Worm (Caenorhabditis elegans) whole organism, L4 larva: ENCODE results near the gene C07A9.5.

Experiments
- F10B5.3 ChIP-seq: sonication (generic microtip); optimal IDR thresholded peaks from 2 replicates; lab custom pipeline; 2016; ENCODE audit warnings: mild to moderate bottlenecking, missing genetic modification characterization, missing compliant biosample characterization
- R02D3.7 ChIP-seq: fragments of 150-350 bp; sonication (generic microtip); optimal IDR thresholded peaks from 3 replicates; lab custom pipeline; 2014; ENCODE audit warnings: missing biosample characterization, missing genetic modification characterization
- ceh-20 ChIP-seq: fragments of 200-800 bp; sonication (Bioruptor generic); IDR thresholded peaks from 2 replicates; pipeline ENCODE4 v1.3.6; 2022; ENCODE audit warnings: missing genetic modification reagents, missing genetic modification characterization, missing compliant biosample characterization
- duxl-1 ChIP-seq: sonication (generic microtip); optimal IDR thresholded peaks from 2 replicates; lab custom pipeline; 2016; ENCODE audit warnings: mild to moderate bottlenecking, missing genetic modification characterization, moderate library complexity, missing compliant biosample characterization; ENCODE audit not compliant: poor library complexity
- fkh-10 ChIP-seq: fragments of 150-350 bp; optimal IDR thresholded peaks from 2 replicates; lab custom pipeline; 2014; ENCODE audit warnings: missing biosample characterization, missing genetic modification reagents, missing genetic modification characterization
- hlh-30 ChIP-seq: sonication (generic microtip); optimal IDR thresholded peaks from 2 replicates; lab custom pipeline; 2017; ENCODE audit warnings: antibody characterized with exemption, mild to moderate bottlenecking, missing genetic modification characterization, missing compliant biosample characterization; ENCODE audit not compliant: insufficient read depth
- nhr-10 ChIP-seq: fragments of 150-350 bp; optimal IDR thresholded peaks from 2 replicates; lab custom pipeline; 2014; ENCODE audit warnings: missing biosample characterization, missing genetic modification characterization
- nhr-237 ChIP-seq: sonication (generic microtip); optimal IDR thresholded peaks from 2 replicates; lab custom pipeline; 2017; ENCODE audit warnings: missing biosample characterization, missing genetic modification characterization
- nhr-76 ChIP-seq: fragments of 150-350 bp; optimal IDR thresholded peaks from 2 replicates; lab custom pipeline; 2014; ENCODE audit warnings: missing biosample characterization, missing genetic modification characterization
- skn-1 ChIP-seq: fragments of 150-350 bp; optimal IDR thresholded peaks from 2 replicates; lab custom pipeline; 2014; ENCODE audit warnings: missing biosample characterization, missing genetic modification characterization
- unc-62 ChIP-seq, 3 experiments: fragments of 150-350 bp in 1 of 3; sonication (generic microtip); optimal IDR thresholded peaks in 2 of 3; peaks in 1 of 3; 1 replicate in 1 of 3; 2 replicates in 2 of 3; lab custom pipeline; 2014 to 2017; ENCODE audit warnings: missing biosample characterization in 3 of 3, missing genetic modification characterization in 3 of 3, missing genetic modification reagents in 3 of 3, missing genotype in 1 of 3

DNA sequence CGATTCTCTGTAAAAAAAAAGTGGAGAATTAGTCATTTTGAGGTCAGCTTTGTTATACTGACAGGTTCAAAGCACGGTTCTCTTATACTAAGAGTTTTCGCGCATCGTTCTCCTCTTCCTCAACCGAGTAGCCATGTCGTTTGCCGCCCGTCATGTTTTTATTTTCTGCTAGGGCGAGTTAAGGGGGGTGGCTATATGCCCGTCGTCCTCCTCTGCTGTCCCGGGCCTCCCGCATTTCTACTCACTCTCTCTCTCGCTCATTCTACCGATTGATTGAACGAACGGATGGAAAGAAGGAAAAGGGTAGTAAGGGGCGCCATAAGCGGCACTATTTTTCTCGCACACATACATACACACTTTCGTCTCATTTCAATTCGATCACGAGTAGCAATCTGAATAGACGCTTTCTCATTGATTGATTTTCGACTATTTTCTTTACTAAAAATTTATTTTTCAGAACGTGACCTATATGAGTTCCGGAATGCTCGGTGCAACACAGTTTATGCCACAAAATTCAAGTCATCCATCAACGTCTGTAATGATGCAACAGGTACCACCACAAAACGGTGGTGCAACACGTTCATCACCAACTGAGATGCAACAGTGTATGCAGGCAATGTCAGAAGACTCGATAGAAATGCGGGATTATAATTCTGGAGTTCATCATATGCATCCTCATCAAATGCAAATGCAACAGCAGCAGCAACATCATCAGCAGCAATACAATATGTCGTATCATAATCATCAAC lies 22.7 kb upstream of the C07A9.5 start:
- TF ChIP-seq hlh-30 (tag; lab: Kevin White, UChicago): no peak
- TF ChIP-seq unc-62 (GFP tag; optimal IDR thresholded peaks at IDR 0.05 in 1 of 2; lab: Kevin White, UChicago): peak in 1 of 2 experiments; percentile 75
- TF ChIP-seq unc-62 (tag; optimal IDR thresholded peaks at IDR 0.05; lab: Kevin White, UChicago): no peak
- TF ChIP-seq nhr-10 (tag; lab: Kevin White, UChicago): no peak
- TF ChIP-seq R02D3.7 (tag; lab: Kevin White, UChicago): no peak
- TF ChIP-seq ceh-20: no peak
- no peak for TF ChIP-seq F10B5.3 (tag; lab: Kevin White, UChicago)
- no peak for TF ChIP-seq fkh-10 (GFP tag; lab: Kevin White, UChicago)
- TF ChIP-seq duxl-1: no peak
- TF ChIP-seq nhr-76 (tag; lab: Kevin White, UChicago): no peak
- TF ChIP-seq nhr-237 (tag; lab: Kevin White, UChicago): no peak
- TF ChIP-seq skn-1: no peak
